In the genomic region with DNA sequence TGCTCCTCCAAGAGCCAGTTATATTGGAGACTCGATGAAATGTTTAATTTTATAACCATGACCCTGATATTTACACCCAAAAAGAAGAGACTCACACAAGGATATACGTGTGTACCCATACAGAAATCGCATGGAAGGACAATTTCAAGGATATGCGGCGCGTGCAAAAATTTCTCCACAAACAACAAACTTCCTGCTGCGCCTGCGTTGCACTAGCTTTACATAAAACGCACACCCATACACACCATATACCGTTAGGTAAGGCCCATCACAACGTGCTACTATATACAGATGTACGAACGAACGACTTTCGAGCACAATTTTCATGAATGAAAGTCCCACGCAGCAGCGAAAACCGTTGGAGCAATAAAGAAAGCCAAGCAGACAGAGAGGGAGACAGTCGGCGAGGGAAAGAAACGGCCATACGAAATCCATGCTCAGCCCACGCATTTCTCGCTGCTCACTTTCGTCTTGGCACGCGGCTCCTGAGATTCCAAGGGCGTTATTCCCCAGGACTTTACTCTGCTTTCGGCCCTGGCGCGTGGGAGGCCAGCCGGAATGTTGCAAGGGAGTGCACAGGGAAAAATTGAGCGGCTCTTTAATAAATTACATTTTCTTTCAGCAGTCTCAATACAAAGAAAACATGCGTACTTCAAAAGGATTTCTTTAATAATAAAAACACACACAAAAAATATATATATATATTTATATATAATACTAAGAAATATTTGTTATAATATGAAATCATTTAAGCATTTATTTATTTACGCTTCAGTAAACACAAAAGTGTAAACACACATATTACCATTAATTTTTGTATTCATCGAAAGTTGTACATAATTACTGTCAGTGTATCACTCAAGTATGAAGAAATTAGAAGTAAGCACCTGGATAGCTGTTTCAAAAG, we compare ENCODE assay signal across 1 fruit fly cellular context.
TF ChIP-seq lines count a peak whose summit lies in the region.

No protein-coding gene starts in this region.

TF ChIP-seq in whole organism, embryonic, 481 proteins besides CTCF, POLR2A, EP300 and RAD21 (continued from another document and continues in another):
- no peak for TF ChIP-seq Sry-δ (GFP tag; optimal IDR thresholded peaks at IDR 0.05; lab: Kevin White, UChicago)
- TF ChIP-seq ems (GFP tag; optimal IDR thresholded peaks at IDR 0.05; lab: Kevin White, UChicago), result no peak
- no peak for TF ChIP-seq Atf-2 (GFP tag; optimal IDR thresholded peaks at IDR 0.05; lab: Kevin White, UChicago)
- TF ChIP-seq CG32772 (GFP tag; IDR thresholded peaks at IDR 0.05; lab: Robert Waterston, UW), result no peak
- TF ChIP-seq CG15601 (tag; optimal IDR thresholded peaks at IDR 0.05; lab: Kevin White, UChicago), result peak; percentile 1
- TF ChIP-seq CG6654 (GFP tag; optimal IDR thresholded peaks at IDR 0.05; lab: Kevin White, UChicago), result no peak
- peak; percentile 29; the same call in 1 of the 2 replicates for TF ChIP-seq CG14014 (GFP tag; IDR thresholded peaks at IDR 0.05; lab: Robert Waterston, UW)
- 0 out of 2 replicates have a peak, but pooled peaks have one; percentile 12 for TF ChIP-seq amos (GFP tag; IDR thresholded peaks at IDR 0.05; lab: Robert Waterston, UW; ENCODE audit: partially characterized antibody)
- TF ChIP-seq CG3995 (GFP tag; optimal IDR thresholded peaks at IDR 0.05; lab: Kevin White, UChicago), result no peak
- no peak for TF ChIP-seq CG9876 (GFP tag; optimal IDR thresholded peaks at IDR 0.05; lab: Kevin White, UChicago)
- no peak for TF ChIP-seq CG31388 (GFP tag; optimal IDR thresholded peaks at IDR 0.05; lab: Kevin White, UChicago)
- no peak for TF ChIP-seq zen2 (GFP tag; IDR thresholded peaks at IDR 0.05; lab: Robert Waterston, UW; ENCODE audit: partially characterized antibody)
- TF ChIP-seq Side (GFP tag; optimal IDR thresholded peaks at IDR 0.05; lab: Kevin White, UChicago), result no peak
- no peak for TF ChIP-seq CG34422 (GFP tag; IDR thresholded peaks at IDR 0.05; lab: Robert Waterston, UW)
- no peak for TF ChIP-seq pum (GFP tag; optimal IDR thresholded peaks at IDR 0.05; lab: Kevin White, UChicago)
- TF ChIP-seq Ptx1 (GFP tag; IDR thresholded peaks at IDR 0.05; lab: Robert Waterston, UW), result peak; percentile 19; the same call in 1 of the 2 replicates
- no peak for TF ChIP-seq exex (tag; optimal IDR thresholded peaks at IDR 0.05; lab: Kevin White, UChicago)
- TF ChIP-seq CG32532 (GFP tag; IDR thresholded peaks at IDR 0.05; lab: Robert Waterston, UW), result no peak; the same call in 1 of the 2 replicates
- no peak for TF ChIP-seq peb (GFP tag; IDR thresholded peaks at IDR 0.05; lab: Robert Waterston, UW)
- peak; percentile 17 for TF ChIP-seq trem (tag; optimal IDR thresholded peaks at IDR 0.05; lab: Kevin White, UChicago)
- no peak for TF ChIP-seq Deaf1 (tag; optimal IDR thresholded peaks at IDR 0.05; lab: Kevin White, UChicago)
- TF ChIP-seq ap (GFP tag; IDR thresholded peaks at IDR 0.05; lab: Robert Waterston, UW), result no peak
- no peak for TF ChIP-seq mam (GFP tag; optimal IDR thresholded peaks at IDR 0.05; lab: Kevin White, UChicago)
- TF ChIP-seq Hr51 (GFP tag; optimal IDR thresholded peaks at IDR 0.05; lab: Kevin White, UChicago), result peak in 1 of 2 experiments; percentile 61
- TF ChIP-seq CG12744 (GFP tag; optimal IDR thresholded peaks at IDR 0.05; lab: Kevin White, UChicago), result no peak
- TF ChIP-seq chm (GFP tag; IDR thresholded peaks at IDR 0.05; lab: Robert Waterston, UW), result no peak
- peak; percentile 69 for TF ChIP-seq Hmr (GFP tag; optimal IDR thresholded peaks at IDR 0.05; lab: Kevin White, UChicago)
- TF ChIP-seq dati (GFP tag; IDR thresholded peaks at IDR 0.05; lab: Robert Waterston, UW), result no peak
- peak in 1 of 2 experiments; percentile 39 for TF ChIP-seq bsh (GFP tag; optimal IDR thresholded peaks at IDR 0.05; lab: Kevin White, UChicago)
- TF ChIP-seq CG11696 (GFP tag; IDR thresholded peaks at IDR 0.05; lab: Robert Waterston, UW), result no peak
- no peak for TF ChIP-seq ham (GFP tag; IDR thresholded peaks at IDR 0.05; lab: Robert Waterston, UW)
- no peak for TF ChIP-seq schlank (tag; optimal IDR thresholded peaks at IDR 0.05; lab: Kevin White, UChicago)
- TF ChIP-seq CG11085 (GFP tag; IDR thresholded peaks at IDR 0.05; lab: Robert Waterston, UW), result no peak
- TF ChIP-seq CG4282 (GFP tag; optimal IDR thresholded peaks at IDR 0.05; lab: Kevin White, UChicago), result no peak
- TF ChIP-seq vnd (GFP tag; IDR thresholded peaks at IDR 0.05; lab: Robert Waterston, UW; ENCODE audit: partially characterized antibody), result no peak
- TF ChIP-seq CG8388 (GFP tag; optimal IDR thresholded peaks at IDR 0.05; lab: Kevin White, UChicago), result peak; percentile 37
- TF ChIP-seq Ets97D (GFP tag; optimal IDR thresholded peaks at IDR 0.05; lab: Kevin White, UChicago), result no peak
- no peak for TF ChIP-seq CG17385 (GFP tag; optimal IDR thresholded peaks at IDR 0.05; lab: Kevin White, UChicago)
- TF ChIP-seq ewg (GFP tag; optimal IDR thresholded peaks at IDR 0.05; lab: Kevin White, UChicago), result peak; percentile 76
- TF ChIP-seq grau (tag; optimal IDR thresholded peaks at IDR 0.05; lab: Kevin White, UChicago), result peak; percentile 62
- no peak for TF ChIP-seq CG7745 (tag; optimal IDR thresholded peaks at IDR 0.05; lab: Kevin White, UChicago)
- no peak for TF ChIP-seq HLH4C (GFP tag; IDR thresholded peaks at IDR 0.05; lab: Robert Waterston, UW; ENCODE audit: partially characterized antibody)
- TF ChIP-seq tna (GFP tag; IDR thresholded peaks at IDR 0.05; lab: Robert Waterston, UW; ENCODE audit: partially characterized antibody), result no peak
- no peak for TF ChIP-seq run (tag; optimal IDR thresholded peaks at IDR 0.05; lab: Kevin White, UChicago)
- no peak for TF ChIP-seq CG2875 (GFP tag; optimal IDR thresholded peaks at IDR 0.05; lab: Kevin White, UChicago)
- TF ChIP-seq slp2 (GFP tag; optimal IDR thresholded peaks at IDR 0.05; lab: Kevin White, UChicago), result no peak
- TF ChIP-seq phol (tag; optimal IDR thresholded peaks at IDR 0.05; lab: Kevin White, UChicago), result peak; percentile 46
- TF ChIP-seq Adf1 (GFP tag; IDR thresholded peaks at IDR 0.05; lab: Robert Waterston, UW), result peak; percentile 28; the same call in 1 of the 2 replicates
- no peak for TF ChIP-seq Hmx (GFP tag; optimal IDR thresholded peaks at IDR 0.05; lab: Kevin White, UChicago)
- TF ChIP-seq knrl (GFP tag; IDR thresholded peaks at IDR 0.05; lab: Robert Waterston, UW; ENCODE audit: partially characterized antibody), result no peak
- no peak for TF ChIP-seq CG30403 (GFP tag; optimal IDR thresholded peaks at IDR 0.05; lab: Kevin White, UChicago)
- TF ChIP-seq CG5180 (GFP tag; optimal IDR thresholded peaks at IDR 0.05; lab: Kevin White, UChicago), result no peak
- no peak for TF ChIP-seq CG1602 (GFP tag; optimal IDR thresholded peaks at IDR 0.05; lab: Kevin White, UChicago)
- TF ChIP-seq sisA (GFP tag; IDR thresholded peaks at IDR 0.05; lab: Robert Waterston, UW), result no peak
- no peak for TF ChIP-seq NK7.1 (GFP tag; optimal IDR thresholded peaks at IDR 0.05; lab: Kevin White, UChicago)
- TF ChIP-seq CG18011 (GFP tag; optimal IDR thresholded peaks at IDR 0.05; lab: Kevin White, UChicago), result no peak
- TF ChIP-seq CG30020 (tag; optimal IDR thresholded peaks at IDR 0.05; lab: Kevin White, UChicago), result no peak
- TF ChIP-seq Optix (GFP tag; IDR thresholded peaks at IDR 0.05; lab: Robert Waterston, UW), result no peak
- no peak for TF ChIP-seq CG7987 (GFP tag; optimal IDR thresholded peaks at IDR 0.05; lab: Kevin White, UChicago)
- no peak for TF ChIP-seq Neu2 (GFP tag; optimal IDR thresholded peaks at IDR 0.05; lab: Kevin White, UChicago; ENCODE audit: borderline replicate concordance)
- TF ChIP-seq CG10431 (GFP tag; optimal IDR thresholded peaks at IDR 0.05; lab: Kevin White, UChicago), result no peak
- no peak for TF ChIP-seq Mes4 (GFP tag; optimal IDR thresholded peaks at IDR 0.05; lab: Kevin White, UChicago)
- no peak for TF ChIP-seq CG4707 (GFP tag; optimal IDR thresholded peaks at IDR 0.05; lab: Kevin White, UChicago)
- TF ChIP-seq CG14965 (GFP tag; optimal IDR thresholded peaks at IDR 0.05; lab: Kevin White, UChicago; ENCODE audit: borderline replicate concordance), result no peak
- no peak for TF ChIP-seq CG4360 (GFP tag; IDR thresholded peaks at IDR 0.05; lab: Robert Waterston, UW)
- no peak for TF ChIP-seq Dll (GFP tag; IDR thresholded peaks at IDR 0.05; lab: Robert Waterston, UW; ENCODE audit: partially characterized antibody)
- TF ChIP-seq CG10979 (tag; optimal IDR thresholded peaks at IDR 0.05; lab: Kevin White, UChicago), result peak; percentile 51
- TF ChIP-seq CG12659 (GFP tag; optimal IDR thresholded peaks at IDR 0.05; lab: Kevin White, UChicago), result peak; percentile 38
- TF ChIP-seq CG4854 (GFP tag; optimal IDR thresholded peaks at IDR 0.05; lab: Kevin White, UChicago), result no peak
- no peak for TF ChIP-seq al (GFP tag; IDR thresholded peaks at IDR 0.05; lab: Robert Waterston, UW)
- TF ChIP-seq ab (GFP tag; optimal IDR thresholded peaks at IDR 0.05; lab: Kevin White, UChicago), result no peak
- no peak for TF ChIP-seq grn (GFP tag; optimal IDR thresholded peaks at IDR 0.05; lab: Kevin White, UChicago)
- no peak for TF ChIP-seq CkIIα-i1 (GFP tag; IDR thresholded peaks at IDR 0.05; lab: Robert Waterston, UW)
- TF ChIP-seq CG16779 (GFP tag; IDR thresholded peaks at IDR 0.05; lab: Robert Waterston, UW), result no peak
- peak; percentile 2 for TF ChIP-seq fd3F (GFP tag; optimal IDR thresholded peaks at IDR 0.05; lab: Kevin White, UChicago)
- no peak for TF ChIP-seq Hsf (GFP tag; optimal IDR thresholded peaks at IDR 0.05; lab: Kevin White, UChicago)
- no peak for TF ChIP-seq pb (GFP tag; optimal IDR thresholded peaks at IDR 0.05; lab: Kevin White, UChicago)
- TF ChIP-seq zfh2 (GFP tag; optimal IDR thresholded peaks at IDR 0.05; lab: Kevin White, UChicago), result no peak
- no peak for TF ChIP-seq CG8478 (optimal IDR thresholded peaks at IDR 0.05; lab: Kevin White, UChicago)
- no peak for TF ChIP-seq insv (GFP tag; optimal IDR thresholded peaks at IDR 0.05; lab: Kevin White, UChicago)
- peak; percentile 31 for TF ChIP-seq CG2120 (GFP tag; optimal IDR thresholded peaks at IDR 0.05; lab: Kevin White, UChicago)
- TF ChIP-seq Lpt (GFP tag; optimal IDR thresholded peaks at IDR 0.05; lab: Kevin White, UChicago), result no peak
- peak; percentile 59 for TF ChIP-seq dmrt99B (tag; optimal IDR thresholded peaks at IDR 0.05; lab: Kevin White, UChicago)
- TF ChIP-seq ro (GFP tag; IDR thresholded peaks at IDR 0.05; lab: Robert Waterston, UW), result no peak
- peak; percentile 44 for TF ChIP-seq CG10209 (GFP tag; optimal IDR thresholded peaks at IDR 0.05; lab: Kevin White, UChicago)
- no peak for TF ChIP-seq Ravus (GFP tag; IDR thresholded peaks at IDR 0.05; lab: Robert Waterston, UW)
- TF ChIP-seq zfh1 (GFP tag; IDR thresholded peaks at IDR 0.05; lab: Robert Waterston, UW), result no peak
- no peak for TF ChIP-seq CG4404 (GFP tag; IDR thresholded peaks at IDR 0.05; lab: Robert Waterston, UW)
- TF ChIP-seq CG1832 (GFP tag; optimal IDR thresholded peaks at IDR 0.05; lab: Kevin White, UChicago), result peak; percentile 12
- TF ChIP-seq CG15696 (tag; optimal IDR thresholded peaks at IDR 0.05; lab: Kevin White, UChicago), result no peak
- no peak for TF ChIP-seq Dp (GFP tag; optimal IDR thresholded peaks at IDR 0.05; lab: Kevin White, UChicago)
- TF ChIP-seq CG18599 (GFP tag; optimal IDR thresholded peaks at IDR 0.05; lab: Kevin White, UChicago), result peak; percentile 75
- TF ChIP-seq CG12155 (GFP tag; optimal IDR thresholded peaks at IDR 0.05; lab: Kevin White, UChicago), result no peak
- TF ChIP-seq esg (GFP tag; conservative IDR thresholded peaks at IDR 0.05; lab: Robert Waterston, UW), result peak; percentile 17; the same call in 1 of the 2 replicates
- no peak for TF ChIP-seq vvl (GFP tag; IDR thresholded peaks at IDR 0.05; lab: Robert Waterston, UW)
- TF ChIP-seq ssp (GFP tag; IDR thresholded peaks at IDR 0.05; lab: Robert Waterston, UW), result no peak
- no peak for TF ChIP-seq CG17612 (GFP tag; IDR thresholded peaks at IDR 0.05; lab: Robert Waterston, UW)
- TF ChIP-seq CG6813 (GFP tag; optimal IDR thresholded peaks at IDR 0.05; lab: Kevin White, UChicago), result no peak
- TF ChIP-seq hth (optimal IDR thresholded peaks at IDR 0.05; lab: Kevin White, UChicago), result no peak
- no peak for TF ChIP-seq CHES-1-like (GFP tag; optimal IDR thresholded peaks at IDR 0.05; lab: Kevin White, UChicago)
- no peak for TF ChIP-seq ERR (GFP tag; optimal IDR thresholded peaks at IDR 0.05; lab: Kevin White, UChicago)
- TF ChIP-seq cas (GFP tag; IDR thresholded peaks at IDR 0.05; lab: Robert Waterston, UW), result no peak
- TF ChIP-seq CG7357 (GFP tag; IDR thresholded peaks at IDR 0.05; lab: Robert Waterston, UW), result no peak
- no peak for TF ChIP-seq CG1647 (GFP tag; optimal IDR thresholded peaks at IDR 0.05; lab: Kevin White, UChicago)
- no peak for TF ChIP-seq NfI (GFP tag; optimal IDR thresholded peaks at IDR 0.05; lab: Kevin White, UChicago)
- TF ChIP-seq CG7786 (GFP tag; optimal IDR thresholded peaks at IDR 0.05; lab: Kevin White, UChicago), result no peak
- TF ChIP-seq Hr3 (GFP tag; optimal IDR thresholded peaks at IDR 0.05; lab: Kevin White, UChicago), result peak; percentile 10
- TF ChIP-seq GATAe (GFP tag; conservative IDR thresholded peaks at IDR 0.05; lab: Robert Waterston, UW), result no peak
- TF ChIP-seq CG6791 (GFP tag; IDR thresholded peaks at IDR 0.05; lab: Robert Waterston, UW; ENCODE audit: partially characterized antibody), result no peak
- no peak for TF ChIP-seq lov (optimal IDR thresholded peaks at IDR 0.05; lab: Kevin White, UChicago)
- TF ChIP-seq lov (GFP tag; IDR thresholded peaks at IDR 0.05; lab: Robert Waterston, UW), result no peak
- no peak for TF ChIP-seq pho (GFP tag; optimal IDR thresholded peaks at IDR 0.05; lab: Kevin White, UChicago)
- no peak for TF ChIP-seq CG8281 (tag; optimal IDR thresholded peaks at IDR 0.05; lab: Kevin White, UChicago)
- peak; percentile 44 for TF ChIP-seq CG13775 (GFP tag; optimal IDR thresholded peaks at IDR 0.05; lab: Kevin White, UChicago)
- no peak for TF ChIP-seq jigr1 (GFP tag; IDR thresholded peaks at IDR 0.05; lab: Robert Waterston, UW)
- no peak for TF ChIP-seq Awh (GFP tag; IDR thresholded peaks at IDR 0.05; lab: Robert Waterston, UW)
- TF ChIP-seq Sox100B (GFP tag; optimal IDR thresholded peaks at IDR 0.05; lab: Kevin White, UChicago), result peak; percentile 44
- TF ChIP-seq CG12104 (GFP tag; optimal IDR thresholded peaks at IDR 0.05; lab: Kevin White, UChicago), result no peak
- TF ChIP-seq Fer3 (tag; optimal IDR thresholded peaks at IDR 0.05; lab: Kevin White, UChicago), result peak; percentile 37
- peak; percentile 35 for TF ChIP-seq CG14710 (tag; optimal IDR thresholded peaks at IDR 0.05; lab: Kevin White, UChicago)
- TF ChIP-seq gro (GFP tag; optimal IDR thresholded peaks at IDR 0.05; lab: Kevin White, UChicago), result no peak
- TF ChIP-seq gce (GFP tag; IDR thresholded peaks at IDR 0.05; lab: Robert Waterston, UW), result no peak
- no peak for TF ChIP-seq CG4424 (GFP tag; optimal IDR thresholded peaks at IDR 0.05; lab: Kevin White, UChicago)
- 0 out of 3 replicates have a peak, but pooled peaks have one; percentile 35 for TF ChIP-seq Dbx (GFP tag; IDR thresholded peaks at IDR 0.05; lab: Robert Waterston, UW)
